Fruit fly (Drosophila melanogaster) whole organism, adult: ENCODE measurements around the gene Sec23.

Source experiments
- CG12768 ChIP-seq: fragments of 200-800 bp; sonication (Bioruptor generic); optimal IDR thresholded peaks from 2 replicates; lab custom pipeline; 2017; ENCODE audit warnings: missing biosample characterization, missing genetic modification characterization, mild to moderate bottlenecking, moderate library complexity, missing genetic modification reagents
- CG14711 ChIP-seq: fragments of 200-800 bp; sonication (Bioruptor generic); optimal IDR thresholded peaks from 2 replicates; lab custom pipeline; 2018; ENCODE audit warnings: missing biosample characterization, mild to moderate bottlenecking, missing genetic modification characterization, moderate library complexity
- CG1620 ChIP-seq: fragments of 200-800 bp; sonication (Bioruptor generic); optimal IDR thresholded peaks from 2 replicates; lab custom pipeline; 2016; ENCODE audit warnings: missing biosample characterization, missing genetic modification characterization
- CG7045 ChIP-seq: fragments of 200-800 bp; sonication (Bioruptor generic); optimal IDR thresholded peaks from 2 replicates; lab custom pipeline; 2017; ENCODE audit warnings: missing biosample characterization, mild to moderate bottlenecking, missing genetic modification characterization
- Crg-1 ChIP-seq: fragments of 200-800 bp; sonication (Bioruptor generic); optimal IDR thresholded peaks from 2 replicates; lab custom pipeline; 2016; ENCODE audit warnings: missing biosample characterization, missing genetic modification characterization
- Mnt ChIP-seq: fragments of 200-800 bp; sonication (Bioruptor generic); optimal IDR thresholded peaks from 2 replicates; lab custom pipeline; 2016; ENCODE audit warnings: missing biosample characterization, mild to moderate bottlenecking, missing genetic modification characterization
- kay ChIP-seq: fragments of 200-800 bp; sonication (Bioruptor generic); peaks from one replicate; lab custom pipeline; 2016; ENCODE audit warnings: missing biosample characterization, missing genetic modification characterization, borderline replicate concordance

DNA sequence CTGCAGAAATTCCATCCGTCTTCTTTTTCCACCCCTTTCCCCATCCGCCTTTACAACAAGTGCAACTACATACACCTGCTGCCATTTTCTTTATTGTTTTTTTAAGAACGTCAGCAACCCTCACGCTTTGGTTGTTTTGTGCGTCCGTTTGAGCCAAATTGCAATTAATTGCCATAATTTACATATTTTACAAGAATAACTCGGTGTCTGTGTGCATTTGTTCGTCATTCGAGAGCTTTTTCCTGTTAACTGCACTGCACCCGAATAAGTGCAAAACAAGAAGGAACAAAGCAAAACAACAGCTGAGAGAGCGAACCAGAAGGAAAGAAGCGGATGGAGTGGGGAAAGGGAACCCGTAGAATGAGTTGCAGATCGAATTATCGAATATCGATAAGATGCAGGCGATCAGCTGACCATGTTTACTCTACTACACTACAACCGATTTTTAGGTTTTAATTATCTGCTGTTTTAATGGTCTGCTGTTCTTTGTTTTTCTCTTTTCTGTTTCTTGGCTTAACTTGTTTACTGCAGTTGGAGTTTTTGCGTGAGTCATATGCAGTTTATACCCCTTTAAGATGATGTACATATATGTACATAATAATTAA, 21.9 kb downstream of the Sec23 start:
- TF ChIP-seq kay (GFP tag; lab: Kevin White, UChicago) (peak; percentile 64), CG12768 (GFP tag; lab: Kevin White, UChicago) (no peak), CG7045 (GFP tag; lab: Kevin White, UChicago) (no peak), Crg-1 (no peak), Mnt (GFP tag; lab: Kevin White, UChicago) (no peak), CG1620 (no peak), CG14711 (no peak)
